Worm (Caenorhabditis elegans): ENCODE data around the gene ddn-3.

- no peak for TF ChIP-seq unc-39 (tag; optimal IDR thresholded peaks at IDR 0.05)
- no peak for TF ChIP-seq lin-15B (tag; optimal IDR thresholded peaks at IDR 0.05)
- TF ChIP-seq pha-4 (tag; optimal IDR thresholded peaks at IDR 0.05) = no peak
- TF ChIP-seq unc-62 (GFP tag; optimal IDR thresholded peaks at IDR 0.05) = no peak
- no peak for TF ChIP-seq nhr-237 (tag; optimal IDR thresholded peaks at IDR 0.05)
- no peak for TF ChIP-seq ceh-16 (tag; optimal IDR thresholded peaks at IDR 0.05)
- no peak for TF ChIP-seq nhr-28 (tag; optimal IDR thresholded peaks at IDR 0.05)
Measured at ce11 chrV:14314236-14314635, 3.2 kb upstream of the ddn-3 start, which contains the start of gene F47B8.1.
